Fruit fly (Drosophila melanogaster) whole organism, embryonic: ENCODE data around the gene Nadsyn.

Experiments used
- BtbVII ChIP-seq: fragments of 200-800 bp; sonication (Bioruptor generic); optimal IDR thresholded peaks from 3 replicates; lab custom pipeline; 2017; ENCODE audit warnings: missing biosample characterization, mild to moderate bottlenecking, missing genetic modification characterization
- CG10543 ChIP-seq: fragments of 200-800 bp; sonication (Bioruptor generic); optimal IDR thresholded peaks from 3 replicates; lab custom pipeline; 2017; ENCODE audit warnings: missing biosample characterization, mild to moderate bottlenecking, missing genetic modification characterization, moderate library complexity
- CG10654 ChIP-seq: fragments of 200-800 bp; sonication (Bioruptor generic); optimal IDR thresholded peaks from 2 replicates; lab custom pipeline; 2016; ENCODE audit warnings: missing biosample characterization, missing genetic modification characterization
- CG11093 ChIP-seq: fragments of 200-800 bp; sonication (Bioruptor generic); IDR thresholded peaks from 3 replicates; pipeline ENCODE4 v1.3.6; 2022; ENCODE audit warnings: missing biosample characterization, missing genetic modification characterization
- CG12219 ChIP-seq: fragments of 200-800 bp; sonication (Bioruptor generic); optimal IDR thresholded peaks from 3 replicates; lab custom pipeline; 2018; ENCODE audit warnings: missing biosample characterization, mild to moderate bottlenecking, missing genetic modification characterization
- CG13894 ChIP-seq: fragments of 200-800 bp; sonication (Bioruptor generic); optimal IDR thresholded peaks from 3 replicates; lab custom pipeline; 2018; ENCODE audit warnings: missing biosample characterization, mild to moderate bottlenecking, missing genetic modification characterization, moderate library complexity
- CG1603 ChIP-seq: fragments of 200-800 bp; sonication (Bioruptor generic); optimal IDR thresholded peaks from 2 replicates; lab custom pipeline; 2019; ENCODE audit warnings: missing biosample characterization, mild to moderate bottlenecking, missing genetic modification characterization, moderate library complexity
- CG16815 ChIP-seq: fragments of 200-800 bp; sonication (Bioruptor generic); optimal IDR thresholded peaks from 3 replicates; lab custom pipeline; 2017; ENCODE audit warnings: missing biosample characterization, mild to moderate bottlenecking, missing genetic modification characterization
- CG17361 ChIP-seq: fragments of 200-800 bp; sonication (Bioruptor generic); IDR thresholded peaks from 3 replicates; pipeline ENCODE4 v1.3.6; 2022; ENCODE audit warnings: missing biosample characterization, missing genetic modification characterization
- CG1832 ChIP-seq: fragments of 200-800 bp; sonication (Bioruptor generic); optimal IDR thresholded peaks from 2 replicates; lab custom pipeline; 2017; ENCODE audit warnings: missing biosample characterization, mild to moderate bottlenecking, missing genetic modification characterization, inconsistent platforms
- CG31441 ChIP-seq: fragments of 200-800 bp; sonication (Bioruptor generic); IDR thresholded peaks from 2 replicates; pipeline ENCODE4 v1.3.6; 2022; ENCODE audit warnings: missing biosample characterization, missing genetic modification characterization
- CG4424 ChIP-seq: fragments of 200-800 bp; sonication (Bioruptor generic); optimal IDR thresholded peaks from 3 replicates; lab custom pipeline; 2016; ENCODE audit warnings: missing biosample characterization, missing genetic modification characterization
- CG6175 ChIP-seq: fragments of 200-800 bp; sonication (Bioruptor generic); IDR thresholded peaks from 3 replicates; pipeline ENCODE4 v1.3.6; 2022; ENCODE audit warnings: missing biosample characterization, missing genetic modification characterization
- CG6272 ChIP-seq: fragments of 200-800 bp; sonication (Bioruptor generic); IDR thresholded peaks from 2 replicates; pipeline ENCODE4 v1.3.6; 2022; ENCODE audit warnings: missing biosample characterization, missing genetic modification characterization
- CG7357 ChIP-seq: fragments of 200-800 bp; sonication (Bioruptor generic); IDR thresholded peaks from 3 replicates; pipeline ENCODE4 v1.3.6; 2022; ENCODE audit warnings: missing biosample characterization, missing genetic modification characterization
- CG7987 ChIP-seq: fragments of 200-800 bp; sonication (Bioruptor generic); optimal IDR thresholded peaks from 2 replicates; lab custom pipeline; 2018; ENCODE audit warnings: missing biosample characterization, mild to moderate bottlenecking, missing genetic modification characterization, moderate library complexity
- CG8924 ChIP-seq: fragments of 200-800 bp; optimal IDR thresholded peaks from 3 replicates; lab custom pipeline; 2019; ENCODE audit warnings: missing biosample characterization, mild to moderate bottlenecking, missing genetic modification characterization, moderate library complexity
- CG9609 ChIP-seq: fragments of 200-800 bp; sonication (Bioruptor generic); optimal IDR thresholded peaks from 3 replicates; lab custom pipeline; 2016; ENCODE audit warnings: missing biosample characterization, missing genetic modification characterization
- Dbx ChIP-seq: fragments of 200-800 bp; sonication (Bioruptor generic); IDR thresholded peaks from 3 replicates; pipeline ENCODE4 v1.3.6; 2022; ENCODE audit warnings: missing biosample characterization, missing genetic modification characterization
- Doc3 ChIP-seq: fragments of 200-800 bp; sonication (Bioruptor generic); IDR thresholded peaks from 3 replicates; pipeline ENCODE4 v1.3.6; 2022; ENCODE audit warnings: missing biosample characterization, missing genetic modification characterization; ENCODE audit not compliant: partially characterized antibody
- Drgx ChIP-seq: fragments of 200-800 bp; sonication (Bioruptor generic); IDR thresholded peaks from 2 replicates; pipeline ENCODE4 v1.3.6; 2022; ENCODE audit warnings: missing biosample characterization, missing genetic modification characterization
- Fer1 ChIP-seq: fragments of 200-800 bp; sonication (Bioruptor generic); optimal IDR thresholded peaks from 2 replicates; lab custom pipeline; 2017; ENCODE audit warnings: missing biosample characterization, mild to moderate bottlenecking, missing genetic modification characterization
- HLH4C ChIP-seq: fragments of 200-800 bp; sonication (Bioruptor generic); IDR thresholded peaks from 3 replicates; pipeline ENCODE4 v1.3.6; 2022; ENCODE audit warnings: missing biosample characterization, missing genetic modification characterization; ENCODE audit not compliant: partially characterized antibody
- Hr3 ChIP-seq: fragments of 200-800 bp; sonication (Bioruptor generic); optimal IDR thresholded peaks from 3 replicates; lab custom pipeline; 2016; ENCODE audit warnings: missing biosample characterization, missing genetic modification characterization
- Kr ChIP-seq: fragments of 200-800 bp; sonication (Bioruptor generic); optimal IDR thresholded peaks from 2 replicates; lab custom pipeline; 2017; ENCODE audit warnings: missing biosample characterization, mild to moderate bottlenecking, missing genetic modification characterization
- Mes4 ChIP-seq: fragments of 200-800 bp; sonication (Bioruptor generic); optimal IDR thresholded peaks from 2 replicates; lab custom pipeline; 2016; ENCODE audit warnings: missing biosample characterization, missing genetic modification characterization
- Sin3A ChIP-seq: fragments of >200 bp; optimal IDR thresholded peaks from 2 replicates; lab custom pipeline; 2018
- Sox100B ChIP-seq: fragments of 200-800 bp; sonication (Bioruptor generic); optimal IDR thresholded peaks from 3 replicates; lab custom pipeline; 2018; ENCODE audit warnings: missing biosample characterization, mild to moderate bottlenecking, missing genetic modification characterization
- al ChIP-seq: fragments of 200-800 bp; sonication (Bioruptor generic); IDR thresholded peaks from 2 replicates; pipeline ENCODE4 v1.3.6; 2022; ENCODE audit warnings: missing biosample characterization, missing genetic modification characterization
- aop ChIP-seq: fragments of 200-800 bp; sonication (Bioruptor generic); IDR thresholded peaks from 2 replicates; pipeline ENCODE4 v1.3.6; 2022; ENCODE audit warnings: missing biosample characterization, missing genetic modification characterization
- cato ChIP-seq: fragments of 200-800 bp; sonication (Bioruptor generic); optimal IDR thresholded peaks from 2 replicates; lab custom pipeline; 2016; ENCODE audit warnings: missing biosample characterization, missing genetic modification characterization, borderline replicate concordance
- caup ChIP-seq: fragments of 200-800 bp; sonication (Bioruptor generic); optimal IDR thresholded peaks from 3 replicates; lab custom pipeline; 2017; ENCODE audit warnings: missing biosample characterization, mild to moderate bottlenecking, missing genetic modification characterization, moderate library complexity; ENCODE audit not compliant: severe bottlenecking
- croc ChIP-seq: fragments of 200-800 bp; sonication (Bioruptor generic); conservative IDR thresholded peaks from 3 replicates; pipeline ENCODE4 v1.3.6; 2022; ENCODE audit warnings: missing biosample characterization, missing genetic modification characterization
- crol ChIP-seq: fragments of 200-800 bp; sonication (Bioruptor generic); IDR thresholded peaks from 2 replicates; pipeline ENCODE4 v1.3.6; 2022; ENCODE audit warnings: missing biosample characterization, missing genetic modification characterization
- ems ChIP-seq: fragments of 200-800 bp; sonication (Bioruptor generic); optimal IDR thresholded peaks from 3 replicates; lab custom pipeline; 2016; ENCODE audit warnings: missing biosample characterization, missing genetic modification characterization
- exex ChIP-seq: fragments of 200-800 bp; sonication (Bioruptor generic); optimal IDR thresholded peaks from 4 replicates; lab custom pipeline; 2018; ENCODE audit warnings: missing biosample characterization, mild to moderate bottlenecking, missing genetic modification characterization, moderate library complexity
- fd64A ChIP-seq: fragments of 200-800 bp; sonication (Bioruptor generic); optimal IDR thresholded peaks from 3 replicates; lab custom pipeline; 2018; ENCODE audit warnings: missing biosample characterization, mild to moderate bottlenecking, missing genetic modification characterization
- gfzf ChIP-seq: fragments of 200-800 bp; sonication (Bioruptor generic); optimal IDR thresholded peaks from 2 replicates; lab custom pipeline; 2016; ENCODE audit warnings: missing biosample characterization, mild to moderate bottlenecking, missing genetic modification characterization, moderate library complexity
- grn ChIP-seq: fragments of 200-800 bp; sonication (Bioruptor generic); optimal IDR thresholded peaks from 3 replicates; lab custom pipeline; 2017; ENCODE audit warnings: missing biosample characterization, missing genetic modification characterization
- h ChIP-seq: fragments of >200 bp; optimal IDR thresholded peaks from 2 replicates; lab custom pipeline; 2017
- inv ChIP-seq: fragments of 200-800 bp; sonication (Bioruptor generic); IDR thresholded peaks from 2 replicates; pipeline ENCODE4 v1.3.6; 2022; ENCODE audit warnings: missing biosample characterization, missing genetic modification characterization; ENCODE audit not compliant: partially characterized antibody
- kay ChIP-seq: fragments of 200-800 bp; sonication (Bioruptor generic); optimal IDR thresholded peaks from 2 replicates; lab custom pipeline; 2016; ENCODE audit warnings: missing biosample characterization, missing genetic modification characterization
- knrl ChIP-seq: fragments of 200-800 bp; sonication (Bioruptor generic); IDR thresholded peaks from 3 replicates; pipeline ENCODE4 v1.3.6; 2022; ENCODE audit warnings: missing biosample characterization, missing genetic modification characterization; ENCODE audit not compliant: partially characterized antibody
- nom ChIP-seq: fragments of 200-800 bp; sonication (Bioruptor generic); optimal IDR thresholded peaks from 2 replicates; lab custom pipeline; 2017; ENCODE audit warnings: missing biosample characterization, missing genetic modification characterization, mild to moderate bottlenecking, moderate library complexity, missing genetic modification reagents
- peb ChIP-seq: fragments of 200-800 bp; sonication (Bioruptor generic); IDR thresholded peaks from 2 replicates; pipeline ENCODE4 v1.3.6; 2022; ENCODE audit warnings: missing biosample characterization, missing genetic modification characterization
- rib ChIP-seq: fragments of 200-800 bp; sonication (Bioruptor generic); IDR thresholded peaks from 2 replicates; pipeline ENCODE4 v1.3.6; 2022; ENCODE audit warnings: missing biosample characterization, missing genetic modification characterization
- ssp ChIP-seq: fragments of 200-800 bp; sonication (Bioruptor generic); IDR thresholded peaks from 2 replicates; pipeline ENCODE4 v1.3.6; 2022; ENCODE audit warnings: missing biosample characterization, missing genetic modification characterization
- stwl ChIP-seq: fragments of 200-800 bp; sonication (Bioruptor generic); optimal IDR thresholded peaks from 3 replicates; lab custom pipeline; 2018; ENCODE audit warnings: missing biosample characterization, mild to moderate bottlenecking, missing genetic modification characterization, moderate library complexity
- sug ChIP-seq: fragments of 200-800 bp; optimal IDR thresholded peaks from 2 replicates; lab custom pipeline; 2019; ENCODE audit warnings: missing biosample characterization, mild to moderate bottlenecking, missing genetic modification characterization, moderate library complexity
- tin ChIP-seq: fragments of 200-800 bp; sonication (Bioruptor generic); optimal IDR thresholded peaks from 3 replicates; lab custom pipeline; 2016; ENCODE audit warnings: missing biosample characterization, missing genetic modification characterization
- tll ChIP-seq, 2 experiments: fragments of 200-800 bp in 1 of 2; fragments of >200 bp in 1 of 2; sonication (Bioruptor generic) in 1 of 2; optimal IDR thresholded peaks; 2 replicates each; lab custom pipeline; 2017 to 2019; ENCODE audit warnings: missing biosample characterization in 2 of 2, missing genetic modification characterization in 2 of 2, mild to moderate bottlenecking in 1 of 2, moderate library complexity in 1 of 2
- tna ChIP-seq: fragments of 200-800 bp; sonication (Bioruptor generic); IDR thresholded peaks from 2 replicates; pipeline ENCODE4 v1.3.6; 2022; ENCODE audit warnings: missing biosample characterization, missing genetic modification characterization; ENCODE audit not compliant: partially characterized antibody
- yki ChIP-seq: fragments of >200 bp; optimal IDR thresholded peaks from 3 replicates; lab custom pipeline; 2018

The Nadsyn gene

dm6 chrX:13681906-13682305 lies 36.2 kb downstream of the Nadsyn start (continued):
- TF ChIP-seq CG11093 (GFP tag; lab: Robert Waterston, UW) (no peak), aop (GFP tag; lab: Robert Waterston, UW) (no peak), Sin3A (lab: Kevin White, UChicago) (no peak), CG1832 (GFP tag; lab: Kevin White, UChicago) (no peak), cato (GFP tag; lab: Kevin White, UChicago) (no peak), Kr (GFP tag; lab: Kevin White, UChicago) (no peak), BtbVII (GFP tag; lab: Kevin White, UChicago) (no peak), tll (GFP tag; optimal IDR thresholded peaks at IDR 0.05; lab: Kevin White, UChicago) (no peak), rib (GFP tag; lab: Robert Waterston, UW) (no peak), CG4424 (no peak), HLH4C (no peak), tna (GFP tag; lab: Robert Waterston, UW) (no peak), CG6272 (GFP tag; lab: Robert Waterston, UW) (no peak), h (lab: Kevin White, UChicago) (no peak), CG10543 (GFP tag; lab: Kevin White, UChicago) (peak; percentile 18), kay (no peak), nom (GFP tag; lab: Kevin White, UChicago) (no peak), grn (peak; percentile 43), exex (tag; lab: Kevin White, UChicago) (peak; percentile 51), al (GFP tag; lab: Robert Waterston, UW) (no peak), CG6175 (no peak), ssp (GFP tag; lab: Robert Waterston, UW) (no peak), Mes4 (no peak), stwl (tag; lab: Kevin White, UChicago) (no peak), Drgx (no peak), yki (lab: Kevin White, UChicago) (no peak), CG16815 (GFP tag; lab: Kevin White, UChicago) (no peak), CG13894 (tag; lab: Kevin White, UChicago) (no peak), caup (GFP tag; lab: Kevin White, UChicago) (no peak), tin (no peak), crol (GFP tag; lab: Robert Waterston, UW) (no peak), CG1603 (no peak), CG10654 (GFP tag; lab: Kevin White, UChicago) (no peak), croc (GFP tag; lab: Robert Waterston, UW) (no peak), Sox100B (GFP tag; lab: Kevin White, UChicago) (no peak), CG7987 (GFP tag; lab: Kevin White, UChicago) (peak; percentile 1), CG17361 (GFP tag; lab: Robert Waterston, UW) (no peak), ems (GFP tag; lab: Kevin White, UChicago) (no peak), gfzf (GFP tag; lab: Kevin White, UChicago) (no peak), CG12219 (GFP tag; lab: Kevin White, UChicago) (no peak), CG9609 (GFP tag; lab: Kevin White, UChicago) (no peak), Hr3 (GFP tag; lab: Kevin White, UChicago) (no peak), Fer1 (no peak), fd64A (GFP tag; lab: Kevin White, UChicago) (no peak), peb (GFP tag; lab: Robert Waterston, UW) (no peak), CG31441 (GFP tag; lab: Robert Waterston, UW) (no peak), CG8924 (tag; lab: Kevin White, UChicago) (no peak), inv (no peak), Doc3 (GFP tag; lab: Robert Waterston, UW) (no peak), sug (peak; percentile 49), CG7357 (GFP tag; lab: Robert Waterston, UW) (no peak), Dbx (GFP tag; lab: Robert Waterston, UW) (0 out of 3 replicates have a peak, but pooled peaks have one; percentile 22), knrl (no peak)
